Fruit fly (Drosophila melanogaster): ENCODE results near the gene tctn.

Gene tctn

DNA sequence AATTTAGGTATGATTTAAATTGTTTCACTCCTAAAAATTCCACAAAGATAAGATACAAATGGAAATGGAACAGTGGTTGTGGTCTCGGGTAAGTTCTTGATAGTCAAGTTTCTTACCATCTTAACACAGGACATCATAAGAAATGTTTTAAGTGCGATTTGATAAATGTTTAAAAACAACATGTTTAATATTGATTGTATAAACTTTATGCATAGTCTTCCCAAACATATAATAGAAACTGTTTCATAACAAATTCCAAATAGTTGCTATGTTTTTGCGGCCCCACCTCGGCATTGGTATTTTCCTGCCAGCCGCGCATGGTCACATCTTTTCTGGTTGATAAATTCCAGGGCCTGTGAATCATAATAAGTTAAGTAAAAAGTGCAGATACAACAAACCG lies 5.6 kb downstream of the tctn start, which contains the start of gene Arpc4 (continued):
- no peak for TF ChIP-seq pros (GFP tag; optimal IDR thresholded peaks at IDR 0.05)
- TF ChIP-seq croc (GFP tag; conservative IDR thresholded peaks at IDR 0.05), result peak; percentile 29; the same call in 1 of the 3 replicates
- no peak for TF ChIP-seq CG15073 (GFP tag; optimal IDR thresholded peaks at IDR 0.05)
- no peak for TF ChIP-seq CG10147 (GFP tag; optimal IDR thresholded peaks at IDR 0.05)
- TF ChIP-seq CG6175 (GFP tag; IDR thresholded peaks at IDR 0.05), result no peak
- peak; percentile 25; the same call in 1 of the 2 replicates for TF ChIP-seq seq (GFP tag; IDR thresholded peaks at IDR 0.05)
- peak; percentile 33 for TF ChIP-seq CG8388 (GFP tag; optimal IDR thresholded peaks at IDR 0.05)
- no peak for TF ChIP-seq ftz-f1 (GFP tag; optimal IDR thresholded peaks at IDR 0.05)
- TF ChIP-seq eyg (GFP tag; optimal IDR thresholded peaks at IDR 0.05), result no peak
- TF ChIP-seq repo (GFP tag; optimal IDR thresholded peaks at IDR 0.05), result peak; percentile 19
- TF ChIP-seq Six4 (GFP tag; optimal IDR thresholded peaks at IDR 0.05), result peak; percentile 39
- peak; percentile 61 for TF ChIP-seq CG12659 (GFP tag; optimal IDR thresholded peaks at IDR 0.05)
- peak; percentile 46 for TF ChIP-seq Adf1 (GFP tag; IDR thresholded peaks at IDR 0.05)
- TF ChIP-seq MBD-R2 (GFP tag; IDR thresholded peaks at IDR 0.05), result peak; percentile 70
- TF ChIP-seq fd3F (GFP tag; optimal IDR thresholded peaks at IDR 0.05), result no peak
- TF ChIP-seq CG17568 (GFP tag; optimal IDR thresholded peaks at IDR 0.05), result no peak
- no peak for TF ChIP-seq CkIIα-i1 (GFP tag; IDR thresholded peaks at IDR 0.05)
- TF ChIP-seq sr (GFP tag; IDR thresholded peaks at IDR 0.05), result no peak
- no peak for TF ChIP-seq CG6813 (GFP tag; optimal IDR thresholded peaks at IDR 0.05)
- no peak for TF ChIP-seq hb (GFP tag; IDR thresholded peaks at IDR 0.05; ENCODE audit: partially characterized antibody)
- TF ChIP-seq sens-2 (GFP tag; IDR thresholded peaks at IDR 0.05), result no peak
- no peak for TF ChIP-seq Doc3 (GFP tag; IDR thresholded peaks at IDR 0.05; ENCODE audit: partially characterized antibody)
- no peak; the same call in 1 of the 2 replicates for TF ChIP-seq ara (GFP tag; IDR thresholded peaks at IDR 0.05)
- peak; percentile 62 for TF ChIP-seq Xbp1 (GFP tag; optimal IDR thresholded peaks at IDR 0.05)
- TF ChIP-seq unc-4 (GFP tag; IDR thresholded peaks at IDR 0.05; ENCODE audit: partially characterized antibody), result no peak
- peak; percentile 24 for TF ChIP-seq maf-S (GFP tag; optimal IDR thresholded peaks at IDR 0.05)
- TF ChIP-seq Mad (GFP tag; optimal IDR thresholded peaks at IDR 0.05), result no peak
- TF ChIP-seq sd (tag; optimal IDR thresholded peaks at IDR 0.05), result peak; percentile 94
- peak; percentile 46; the same call in 1 of the 3 replicates for TF ChIP-seq jigr1 (GFP tag; IDR thresholded peaks at IDR 0.05)
- no peak for TF ChIP-seq Elba2 (GFP tag; optimal IDR thresholded peaks at IDR 0.05)
- TF ChIP-seq Ada2b (GFP tag; IDR thresholded peaks at IDR 0.05), result peak; percentile 84
- TF ChIP-seq Myb (GFP tag; optimal IDR thresholded peaks at IDR 0.05), result peak; percentile 60
- peak; percentile 8 for TF ChIP-seq slou (GFP tag; optimal IDR thresholded peaks at IDR 0.05)
- TF ChIP-seq CG34376 (GFP tag; optimal IDR thresholded peaks at IDR 0.05), result no peak
- TF ChIP-seq bsh (GFP tag; optimal IDR thresholded peaks at IDR 0.05), result peak in 1 of 2 experiments; percentile 55
- TF ChIP-seq CG1602 (GFP tag; optimal IDR thresholded peaks at IDR 0.05), result peak; percentile 53
- peak; percentile 45 for TF ChIP-seq CG10654 (GFP tag; optimal IDR thresholded peaks at IDR 0.05)
- TF ChIP-seq CG18476 (GFP tag; optimal IDR thresholded peaks at IDR 0.05), result no peak
- peak; percentile 81 for TF ChIP-seq CG30020 (tag; optimal IDR thresholded peaks at IDR 0.05)
- no peak for TF ChIP-seq NC2β (GFP tag; optimal IDR thresholded peaks at IDR 0.05)
- peak; percentile 29 for TF ChIP-seq Jarid2 (GFP tag; optimal IDR thresholded peaks at IDR 0.05)
- no peak for TF ChIP-seq peb (GFP tag; IDR thresholded peaks at IDR 0.05)
- no peak for TF ChIP-seq PHDP (tag; optimal IDR thresholded peaks at IDR 0.05)
- TF ChIP-seq Pdp1 (GFP tag; optimal IDR thresholded peaks at IDR 0.05), result peak in 1 of 2 experiments; percentile 53
- no peak for TF ChIP-seq HLH4C (GFP tag; IDR thresholded peaks at IDR 0.05; ENCODE audit: partially characterized antibody)
- peak; percentile 41 for TF ChIP-seq Ssrp (tag; optimal IDR thresholded peaks at IDR 0.05)
- peak; percentile 64 for TF ChIP-seq lilli (GFP tag; optimal IDR thresholded peaks at IDR 0.05)
- no peak for TF ChIP-seq CG6254 (GFP tag; optimal IDR thresholded peaks at IDR 0.05)
- TF ChIP-seq h (optimal IDR thresholded peaks at IDR 0.05), result no peak
- no peak for TF ChIP-seq Optix (GFP tag; IDR thresholded peaks at IDR 0.05)
- TF ChIP-seq cg (GFP tag; optimal IDR thresholded peaks at IDR 0.05), result no peak

Data from whole organism, embryonic.